Worm (Caenorhabditis elegans) whole organism, L4 larva: ENCODE measurements around the gene D1086.19.

Experiments
- egl-27 ChIP-seq: sonication (generic microtip); optimal IDR thresholded peaks from 3 replicates; lab custom pipeline; 2017; ENCODE audit warnings: missing biosample characterization, missing genetic modification reagents, missing genetic modification characterization
- nhr-25 ChIP-seq: sonication (generic microtip); optimal IDR thresholded peaks from 2 replicates; lab custom pipeline; 2017; ENCODE audit warnings: missing genetic modification characterization, mild to moderate bottlenecking, missing compliant biosample characterization, antibody characterized with exemption, moderate library complexity, borderline replicate concordance; ENCODE audit not compliant: insufficient read depth
- pqm-1 ChIP-seq: sonication (generic microtip); optimal IDR thresholded peaks from 2 replicates; lab custom pipeline; 2017; ENCODE audit warnings: missing biosample characterization, missing genetic modification characterization
- snpc-1.2 ChIP-seq: fragments of 200-800 bp; sonication (Bioruptor generic); IDR thresholded peaks from 2 replicates; pipeline ENCODE4 v1.3.6; 2022; ENCODE audit warnings: missing genetic modification reagents, missing genetic modification characterization, missing compliant biosample characterization
- unc-62 ChIP-seq, 3 experiments: fragments of 150-350 bp in 1 of 3; sonication (generic microtip); optimal IDR thresholded peaks in 2 of 3; peaks in 1 of 3; 1 replicate in 1 of 3; 2 replicates in 2 of 3; lab custom pipeline; 2014 to 2017; ENCODE audit warnings: missing biosample characterization in 3 of 3, missing genetic modification characterization in 3 of 3, missing genetic modification reagents in 3 of 3, missing genotype in 1 of 3
- zfp-3 ChIP-seq: fragments of 200-800 bp; sonication (Bioruptor generic); conservative IDR thresholded peaks from 2 replicates; pipeline ENCODE4 v1.3.6; 2022; ENCODE audit warnings: missing genetic modification reagents, missing genetic modification characterization, missing compliant biosample characterization
- ztf-11 ChIP-seq: fragments of 150-350 bp; optimal IDR thresholded peaks from 2 replicates; lab custom pipeline; 2014; ENCODE audit warnings: missing biosample characterization, missing genetic modification characterization

- TF ChIP-seq snpc-1.2 (GFP tag; lab: Robert Waterston, UW) (no peak), pqm-1 (tag; lab: Kevin White, UChicago) (no peak), nhr-25 (tag; lab: Kevin White, UChicago) (no peak), zfp-3 (no peak), unc-62 (GFP tag; optimal IDR thresholded peaks at IDR 0.05 in 1 of 2; lab: Kevin White, UChicago) (peak in 1 of 2 experiments; percentile 45), unc-62 (tag; optimal IDR thresholded peaks at IDR 0.05; lab: Kevin White, UChicago) (no peak), egl-27 (tag; lab: Kevin White, UChicago) (no peak), ztf-11 (no peak)
Measured at ce11 chrV:14097358-14097757, 9.2 kb downstream of the D1086.19 start.
